Worm (Caenorhabditis elegans) whole organism, L1 larva: ENCODE data around the gene F11A10.5.

Source experiments
- C04F5.9 ChIP-seq: sonication (generic microtip); optimal IDR thresholded peaks from 2 replicates; lab custom pipeline; 2016; ENCODE audit warnings: missing genetic modification characterization, missing compliant biosample characterization
- aly-2 ChIP-seq: fragments of 150-350 bp; optimal IDR thresholded peaks from 2 replicates; lab custom pipeline; 2014; ENCODE audit warnings: missing biosample characterization, missing genetic modification characterization
- ceh-63 ChIP-seq: fragments of 200-800 bp; sonication (Bioruptor generic); optimal IDR thresholded peaks from 2 replicates; lab custom pipeline; 2018; ENCODE audit warnings: mild to moderate bottlenecking, missing genetic modification characterization, missing compliant biosample characterization
- dpl-1 ChIP-seq, 3 experiments: fragments of 150-350 bp in 2 of 3; sonication (generic microtip) in 1 of 3; optimal IDR thresholded peaks; 2 replicates each; lab custom pipeline; 2014 to 2017; ENCODE audit warnings: missing biosample characterization in 3 of 3, missing genetic modification characterization in 3 of 3, missing genetic modification reagents in 3 of 3
- egl-27 ChIP-seq, 2 experiments: fragments of 150-350 bp in 1 of 2; sonication (generic microtip); optimal IDR thresholded peaks; 3 replicates each; lab custom pipeline; 2017 to 2018; ENCODE audit warnings: missing biosample characterization in 2 of 2, missing genetic modification characterization in 2 of 2, missing genetic modification reagents in 2 of 2
- elt-3 ChIP-seq, 6 experiments: fragments of 150-350 bp in 1 of 6; sonication (generic microtip); optimal IDR thresholded peaks; 2 replicates each; lab custom pipeline; 2017 to 2018; ENCODE audit warnings: missing biosample characterization in 6 of 6, missing genetic modification characterization in 6 of 6, inconsistent platforms in 1 of 6
- fos-1 ChIP-seq: fragments of 150-350 bp; optimal IDR thresholded peaks from 2 replicates; lab custom pipeline; 2014; ENCODE audit warnings: missing biosample characterization, missing genetic modification characterization
- nhr-19 ChIP-seq: fragments of 200-800 bp; sonication (Bioruptor generic); conservative IDR thresholded peaks from 2 replicates; pipeline ENCODE4 v1.3.6; 2022; ENCODE audit warnings: missing genetic modification characterization, missing compliant biosample characterization
- nhr-237 ChIP-seq: fragments of 150-350 bp; optimal IDR thresholded peaks from 2 replicates; lab custom pipeline; 2014; ENCODE audit warnings: missing biosample characterization, missing genetic modification characterization
- nhr-28 ChIP-seq: fragments of 150-350 bp; optimal IDR thresholded peaks from 2 replicates; lab custom pipeline; 2014; ENCODE audit warnings: missing biosample characterization, missing genetic modification characterization
- sup-37 ChIP-seq: fragments of 200-800 bp; sonication (Bioruptor generic); optimal IDR thresholded peaks from 2 replicates; lab custom pipeline; 2018; ENCODE audit warnings: mild to moderate bottlenecking, missing genetic modification characterization, missing compliant biosample characterization
- ztf-4 ChIP-seq: fragments of 150-350 bp; optimal IDR thresholded peaks from 2 replicates; lab custom pipeline; 2014; ENCODE audit warnings: missing biosample characterization, missing genetic modification characterization

ce11 chrIV:12080807-12081206 lies 13.1 kb upstream of the F11A10.5 start:
- TF ChIP-seq sup-37 (GFP tag; lab: Kevin White, UChicago) (no peak), aly-2 (tag; lab: Kevin White, UChicago) (no peak), ceh-63 (GFP tag; lab: Kevin White, UChicago) (no peak), nhr-237 (tag; lab: Kevin White, UChicago) (no peak), ztf-4 (no peak), nhr-28 (no peak), fos-1 (tag; lab: Kevin White, UChicago) (no peak), C04F5.9 (no peak), elt-3 (tag; optimal IDR thresholded peaks at IDR 0.05; lab: Kevin White, UChicago) (no peak), dpl-1 (GFP tag; optimal IDR thresholded peaks at IDR 0.05; lab: Kevin White, UChicago) (no peak), egl-27 (tag; optimal IDR thresholded peaks at IDR 0.05; lab: Kevin White, UChicago) (no peak), nhr-19 (GFP tag; lab: Robert Waterston, UW) (no peak)
